Worm (Caenorhabditis elegans): ENCODE data around the gene rabs-5.

Gene rabs-5

ce11 chrIV:8112187-8112586 lies 4.8 kb upstream of the rabs-5 start, which contains the start of gene Y42H9AR.4:
Gene Y42H9AR.4, minus strand, starts transcription at chrIV:8112218.
- peak; percentile 27 for TF ChIP-seq F13C5.2 (tag; optimal IDR thresholded peaks at IDR 0.05)
- TF ChIP-seq B0310.2 (tag; optimal IDR thresholded peaks at IDR 0.05) = no peak

ce11 chrIV:8105083-8105482 lies 2.3 kb downstream of the rabs-5 start:
- TF ChIP-seq pes-1 (GFP tag; IDR thresholded peaks at IDR 0.05) (no peak), ceh-36 (tag; optimal IDR thresholded peaks at IDR 0.05) (no peak)

ce11 chrIV:8103196-8103595 lies 4.2 kb downstream of the rabs-5 start:
- TF ChIP-seq F13C5.2 (tag; optimal IDR thresholded peaks at IDR 0.05) (no peak), tbx-11 (GFP tag; IDR thresholded peaks at IDR 0.05) (no peak), tbx-37 (GFP tag; conservative IDR thresholded peaks at IDR 0.05) (no peak), ets-7 (tag; optimal IDR thresholded peaks at IDR 0.05) (no peak), pes-1 (GFP tag; IDR thresholded peaks at IDR 0.05) (no peak), hnd-1 (tag; optimal IDR thresholded peaks at IDR 0.05) (no peak), B0310.2 (tag; optimal IDR thresholded peaks at IDR 0.05) (no peak), sea-1 (GFP tag; conservative IDR thresholded peaks at IDR 0.05) (no peak), scrt-1 (GFP tag; IDR thresholded peaks at IDR 0.05) (no peak), tra-4 (tag; optimal IDR thresholded peaks at IDR 0.05) (no peak)

- TF ChIP-seq scrt-1 (GFP tag; IDR thresholded peaks at IDR 0.05) (no peak), sea-1 (GFP tag; conservative IDR thresholded peaks at IDR 0.05) (no peak), ceh-13 (GFP tag; optimal IDR thresholded peaks at IDR 0.05) (no peak)
These were observed 5.2 kb downstream of the rabs-5 start, which contains the start of gene Y42H9AR.5 for ce11 chrIV:8102231-8102630. Gene Y42H9AR.5, plus strand, starts transcription at chrIV:8102531.

ce11 chrIV:8099601-8100000 lies 7.8 kb downstream of the rabs-5 start, which contains the start of gene Y42H9AR.2:
Gene Y42H9AR.2, plus strand, starts transcription at chrIV:8099901.
- TF ChIP-seq ceh-13 (GFP tag; optimal IDR thresholded peaks at IDR 0.05) = no peak
- TF ChIP-seq pes-1 (GFP tag; IDR thresholded peaks at IDR 0.05) = no peak
- no peak for TF ChIP-seq ets-7 (tag; optimal IDR thresholded peaks at IDR 0.05)
- no peak for TF ChIP-seq hmbx-1 (tag; optimal IDR thresholded peaks at IDR 0.05)

- TF ChIP-seq hnd-1 (tag; optimal IDR thresholded peaks at IDR 0.05) = no peak
- no peak for TF ChIP-seq flt-1 (GFP tag; IDR thresholded peaks at IDR 0.05)
These were observed 11.0 kb downstream of the rabs-5 start for ce11 chrIV:8096375-8096774.

- no peak for TF ChIP-seq ets-7 (tag; optimal IDR thresholded peaks at IDR 0.05)
- TF ChIP-seq hnd-1 (tag; optimal IDR thresholded peaks at IDR 0.05) = no peak
- no peak for TF ChIP-seq tbx-37 (GFP tag; conservative IDR thresholded peaks at IDR 0.05)
- no peak for TF ChIP-seq tbx-11 (GFP tag; IDR thresholded peaks at IDR 0.05)
- TF ChIP-seq tra-4 (tag; optimal IDR thresholded peaks at IDR 0.05) = no peak
- TF ChIP-seq aly-1 (tag; optimal IDR thresholded peaks at IDR 0.05) = no peak
- TF ChIP-seq hmbx-1 (tag; optimal IDR thresholded peaks at IDR 0.05) = no peak
- TF ChIP-seq ama-1 (optimal IDR thresholded peaks at IDR 0.05) = no peak
- no peak for TF ChIP-seq flt-1 (GFP tag; IDR thresholded peaks at IDR 0.05)
- TF ChIP-seq scrt-1 (GFP tag; IDR thresholded peaks at IDR 0.05) = no peak
These were observed 15.9 kb downstream of the rabs-5 start for ce11 chrIV:8091539-8091938.

ce11 chrIV:8086552-8086951 lies 20.9 kb downstream of the rabs-5 start, which contains the start of gene nsy-7:
Gene nsy-7, minus strand, starts transcription at chrIV:8086652.
- TF ChIP-seq tra-4 (tag; optimal IDR thresholded peaks at IDR 0.05) = no peak
- TF ChIP-seq flt-1 (GFP tag; IDR thresholded peaks at IDR 0.05) = no peak
- no peak for TF ChIP-seq scrt-1 (GFP tag; IDR thresholded peaks at IDR 0.05)
- TF ChIP-seq aly-1 (tag; optimal IDR thresholded peaks at IDR 0.05) = no peak
- no peak for TF ChIP-seq hnd-1 (tag; optimal IDR thresholded peaks at IDR 0.05)
- no peak for TF ChIP-seq B0310.2 (tag; optimal IDR thresholded peaks at IDR 0.05)
- no peak for TF ChIP-seq tbx-37 (GFP tag; conservative IDR thresholded peaks at IDR 0.05)
- TF ChIP-seq tbx-11 (GFP tag; IDR thresholded peaks at IDR 0.05) = no peak
- no peak for TF ChIP-seq ets-7 (tag; optimal IDR thresholded peaks at IDR 0.05)

- no peak for TF ChIP-seq hnd-1 (tag; optimal IDR thresholded peaks at IDR 0.05)
These were observed 26.6 kb downstream of the rabs-5 start for ce11 chrIV:8080782-8081181.

ce11 chrIV:8080166-8080565 lies 27.2 kb downstream of the rabs-5 start:
- no peak for TF ChIP-seq ama-1 (optimal IDR thresholded peaks at IDR 0.05)
- no peak for TF ChIP-seq flt-1 (GFP tag; IDR thresholded peaks at IDR 0.05)
- TF ChIP-seq scrt-1 (GFP tag; IDR thresholded peaks at IDR 0.05) = no peak
- no peak for TF ChIP-seq ceh-13 (GFP tag; optimal IDR thresholded peaks at IDR 0.05)
- TF ChIP-seq pes-1 (GFP tag; IDR thresholded peaks at IDR 0.05) = no peak
- TF ChIP-seq sea-1 (GFP tag; conservative IDR thresholded peaks at IDR 0.05) = no peak
- TF ChIP-seq tra-4 (tag; optimal IDR thresholded peaks at IDR 0.05) = no peak
- no peak for TF ChIP-seq ceh-36 (tag; optimal IDR thresholded peaks at IDR 0.05)
- TF ChIP-seq F13C5.2 (tag; optimal IDR thresholded peaks at IDR 0.05) = no peak

Measured in whole organism, early embryonic.